Worm (Caenorhabditis elegans): ENCODE results near the gene K10C9.7.

K10C9.7 gene

DNA sequence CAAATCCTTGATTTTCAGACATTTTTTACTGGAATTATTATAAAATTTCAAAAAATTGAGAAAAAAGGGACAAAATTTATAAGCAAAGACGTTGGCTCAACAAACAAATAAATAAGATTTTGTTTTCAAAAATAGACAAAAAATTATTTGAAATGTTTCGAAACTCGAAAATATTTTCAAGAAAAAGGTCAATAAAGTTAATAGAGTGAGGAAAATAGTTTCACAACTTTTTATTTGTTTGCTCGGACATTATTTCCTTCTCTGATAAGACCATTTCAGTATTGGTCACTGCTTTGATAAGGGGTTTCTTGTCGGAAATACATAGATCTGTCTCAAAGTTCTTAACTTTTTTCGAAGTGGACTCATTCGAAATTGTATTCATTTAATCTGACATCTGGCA, 40.3 kb downstream of the K10C9.7 start, which contains the start of gene R09A1.3:
Gene R09A1.3, minus strand, starts transcription at position 31 of the 400 bp plus-strand sequence.
- TF ChIP-seq sem-2 (GFP tag; optimal IDR thresholded peaks at IDR 0.05) (no peak), elt-1 (tag; optimal IDR thresholded peaks at IDR 0.05; ENCODE audit: borderline replicate concordance, insufficient read depth) (no peak), ceh-39 (tag; optimal IDR thresholded peaks at IDR 0.05) (no peak), unc-120 (tag; optimal IDR thresholded peaks at IDR 0.05; ENCODE audit: poor library complexity, severe bottlenecking) (no peak), ceh-43 (GFP tag; optimal IDR thresholded peaks at IDR 0.05) (no peak), unc-39 (tag; optimal IDR thresholded peaks at IDR 0.05) (no peak)

DNA sequence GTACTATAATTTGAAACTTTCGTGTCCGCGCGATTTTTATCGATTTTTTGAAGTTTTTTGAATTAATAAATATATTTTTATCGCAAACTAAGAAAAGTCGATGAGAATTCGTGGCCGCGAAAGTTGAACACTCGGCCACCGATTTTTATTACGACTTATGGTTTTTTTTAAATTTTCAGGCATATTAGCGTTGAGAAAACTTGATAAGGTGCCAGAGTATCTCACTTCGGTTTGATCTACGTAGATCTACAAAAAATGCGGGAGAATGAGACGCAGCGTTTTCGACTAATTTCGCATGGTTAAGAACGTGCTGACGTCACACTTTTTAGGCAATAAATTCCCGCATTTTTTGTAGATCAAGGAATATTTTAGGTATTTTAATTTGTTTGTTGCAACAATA, 44.0 kb downstream of the K10C9.7 start, which contains the start of gene pei-2:
Gene pei-2, minus strand, starts transcription at position 101 of the 400 bp plus-strand sequence.
- no peak for TF ChIP-seq cnd-1 (tag; optimal IDR thresholded peaks at IDR 0.05)
- TF ChIP-seq nhr-237 (tag; optimal IDR thresholded peaks at IDR 0.05) = no peak
- no peak for TF ChIP-seq hlh-1 (tag; optimal IDR thresholded peaks at IDR 0.05)
- TF ChIP-seq blmp-1 (tag; optimal IDR thresholded peaks at IDR 0.05) = no peak
- TF ChIP-seq mls-2 (tag; optimal IDR thresholded peaks at IDR 0.05) = no peak
- no peak for TF ChIP-seq drap-1 (GFP tag; optimal IDR thresholded peaks at IDR 0.05)
- no peak for TF ChIP-seq unc-120 (tag; optimal IDR thresholded peaks at IDR 0.05; ENCODE audit: poor library complexity, severe bottlenecking)
- no peak for TF ChIP-seq ztf-11 (tag; optimal IDR thresholded peaks at IDR 0.05)
- TF ChIP-seq zip-8 (tag; optimal IDR thresholded peaks at IDR 0.05) = no peak
- no peak for TF ChIP-seq tbx-8 (GFP tag; optimal IDR thresholded peaks at IDR 0.05)
- no peak for TF ChIP-seq sem-2 (GFP tag; optimal IDR thresholded peaks at IDR 0.05)
- no peak for TF ChIP-seq mep-1 (tag; optimal IDR thresholded peaks at IDR 0.05)

DNA sequence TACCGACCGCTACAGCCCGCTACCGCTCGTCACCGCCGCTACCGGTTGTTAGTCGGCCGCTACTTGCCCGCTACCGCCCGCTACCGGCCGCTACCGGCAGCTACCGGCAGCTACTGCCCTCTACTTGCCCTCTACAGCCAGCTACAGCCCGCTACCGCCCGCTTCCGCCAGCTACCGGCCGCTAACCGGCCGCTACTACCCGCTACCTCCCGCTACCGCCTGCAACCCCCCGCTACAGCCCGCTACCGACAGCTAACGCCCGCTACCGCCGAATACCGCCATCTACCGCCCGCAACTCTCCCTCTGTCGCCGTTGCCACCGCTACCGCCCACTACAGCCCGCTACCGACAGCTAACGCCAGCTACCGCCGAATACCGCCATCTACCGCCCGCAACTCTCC, 45.9 kb downstream of the K10C9.7 start:
- TF ChIP-seq nhr-2 (tag; optimal IDR thresholded peaks at IDR 0.05) (no peak), ham-2 (GFP tag; optimal IDR thresholded peaks at IDR 0.05) (peak; percentile 86), ztf-11 (tag; optimal IDR thresholded peaks at IDR 0.05) (no peak)

DNA sequence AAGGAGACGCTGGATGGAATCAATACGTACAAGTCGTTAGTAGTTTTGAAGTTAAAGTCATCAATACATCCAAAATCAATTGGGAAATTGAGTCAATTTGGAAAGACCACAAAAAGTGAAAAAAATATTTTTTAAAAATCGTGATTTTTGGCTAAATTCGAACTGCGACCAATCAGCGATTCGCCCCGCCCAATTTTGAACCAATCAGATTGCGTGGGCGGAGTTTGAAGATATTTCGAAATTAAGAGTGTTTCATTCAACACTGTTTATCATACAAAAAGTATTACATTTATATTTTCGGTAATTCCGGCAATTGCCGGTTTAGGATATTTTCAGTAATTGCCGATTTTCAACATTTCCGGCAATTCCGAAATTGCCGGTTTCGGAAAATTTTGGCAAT, 50.2 kb downstream of the K10C9.7 start:
- TF ChIP-seq ceh-39 (tag; optimal IDR thresholded peaks at IDR 0.05) (no peak), cnd-1 (tag; optimal IDR thresholded peaks at IDR 0.05) (no peak), ztf-11 (tag; optimal IDR thresholded peaks at IDR 0.05) (no peak), mep-1 (tag; optimal IDR thresholded peaks at IDR 0.05) (no peak), unc-62 (GFP tag; optimal IDR thresholded peaks at IDR 0.05) (no peak), nhr-2 (tag; optimal IDR thresholded peaks at IDR 0.05) (no peak), mab-5 (tag; optimal IDR thresholded peaks at IDR 0.05) (no peak)
